Worm (Caenorhabditis elegans): Measurements from ENCODE around the gene gst-18.

DNA sequence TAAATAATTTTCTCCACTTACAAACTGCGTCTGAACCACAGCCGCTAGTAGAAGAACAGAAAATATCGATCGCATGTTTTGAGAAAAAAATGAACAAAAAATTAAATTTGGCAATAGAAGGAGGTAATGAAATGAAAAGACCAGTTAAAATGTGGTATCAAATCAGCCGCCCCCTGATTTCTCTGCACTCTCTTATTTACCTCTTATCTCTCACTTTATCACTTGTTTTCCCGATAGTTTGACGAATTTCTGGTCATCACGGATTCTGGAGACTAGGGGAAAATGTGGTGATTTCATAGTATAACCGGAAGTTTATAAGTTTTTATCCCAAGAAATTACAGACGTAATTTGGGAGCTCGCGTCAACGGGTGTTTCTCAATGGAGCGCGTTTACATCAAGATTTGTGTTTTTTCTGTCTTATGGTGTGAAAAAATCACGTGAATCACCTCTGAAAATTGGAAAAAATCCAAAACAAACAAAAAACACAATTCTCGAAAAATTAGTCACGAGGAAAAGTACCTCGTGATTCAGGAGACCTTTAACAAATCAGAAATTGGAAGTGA lies 36.9 kb downstream of the gst-18 start, which contains the start of gene clec-146:
- TF ChIP-seq hlh-11 (tag; optimal IDR thresholded peaks at IDR 0.05), result no peak
- no peak for TF ChIP-seq vab-7 (GFP tag; IDR thresholded peaks at IDR 0.05)
- no peak for TF ChIP-seq ceh-82 (tag; optimal IDR thresholded peaks at IDR 0.05)
- TF ChIP-seq zfp-3 (GFP tag; conservative IDR thresholded peaks at IDR 0.05), result no peak
- TF ChIP-seq ztf-11 (tag; optimal IDR thresholded peaks at IDR 0.05), result no peak
- no peak for TF ChIP-seq madf-5 (GFP tag; IDR thresholded peaks at IDR 0.05)
